Fruit fly (Drosophila melanogaster): ENCODE measurements around the gene Ir7c.

The Ir7c gene

DNA sequence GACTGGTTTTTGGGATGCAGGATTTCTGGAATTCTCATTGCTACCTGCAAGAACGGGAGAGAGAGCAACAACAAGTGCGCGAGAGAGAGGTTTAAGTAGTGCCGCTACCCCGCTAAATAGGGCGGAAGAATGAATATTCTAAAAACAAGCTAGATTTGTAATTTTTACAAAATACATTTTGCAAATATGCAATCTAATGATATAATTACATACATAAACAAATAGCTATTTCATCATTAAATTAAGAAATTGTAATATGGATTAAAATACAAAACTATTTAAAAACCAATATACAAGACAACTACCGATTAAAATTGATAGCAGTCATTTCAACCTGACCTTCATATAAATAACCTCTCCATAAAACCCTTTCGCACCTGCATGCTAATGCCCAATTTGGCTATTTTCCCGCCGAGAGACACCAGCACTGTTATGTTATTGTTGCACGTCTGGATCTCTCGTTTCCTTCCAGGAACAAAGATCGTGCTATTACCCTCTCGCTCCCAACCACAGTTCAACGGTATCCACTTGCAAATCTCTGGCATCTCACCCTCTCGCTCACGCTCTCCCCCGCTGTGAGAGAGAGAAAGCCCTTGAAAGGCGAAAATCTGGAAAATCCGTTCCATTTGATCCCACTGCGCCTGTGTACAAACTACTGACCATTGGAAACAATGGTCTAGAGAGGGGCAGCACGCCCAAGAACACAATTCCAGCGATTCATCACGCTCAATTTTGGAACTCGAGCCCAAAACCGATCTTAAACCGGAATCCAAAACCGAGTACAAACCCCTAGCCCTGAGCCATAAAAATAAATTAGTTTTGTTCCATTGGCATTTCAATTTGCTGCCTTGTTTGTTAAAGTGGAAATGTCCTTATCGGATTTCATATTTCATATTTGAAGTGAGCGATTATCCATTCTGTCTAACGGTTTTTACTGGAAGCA, 17.7 kb downstream of the Ir7c start, which contains the start of gene Nek2:
Nek2 (minus strand) TSS at position 51 of the 943 bp plus-strand sequence.
- peak; percentile 1 for TF ChIP-seq D1 (tag; optimal IDR thresholded peaks at IDR 0.05)
- TF ChIP-seq CG4496 (GFP tag; IDR thresholded peaks at IDR 0.05) = no peak
- no peak for TF ChIP-seq gl (tag; optimal IDR thresholded peaks at IDR 0.05)
- TF ChIP-seq CG8159 (tag; optimal IDR thresholded peaks at IDR 0.05) = peak; percentile 40
- no peak for TF ChIP-seq CG13204 (GFP tag; optimal IDR thresholded peaks at IDR 0.05)
- peak; percentile 38 for TF ChIP-seq CG8301 (tag; optimal IDR thresholded peaks at IDR 0.05)
- peak; percentile 23 for TF ChIP-seq Snoo (tag; optimal IDR thresholded peaks at IDR 0.05)
- no peak for TF ChIP-seq CG10348 (GFP tag; IDR thresholded peaks at IDR 0.05)
- no peak for TF ChIP-seq rn (GFP tag; IDR thresholded peaks at IDR 0.05)
- peak; percentile 32 for TF ChIP-seq CG9948 (tag; optimal IDR thresholded peaks at IDR 0.05)
- no peak for TF ChIP-seq CG17806 (tag; optimal IDR thresholded peaks at IDR 0.05)
- peak; percentile 15 for TF ChIP-seq Pif1A (GFP tag; optimal IDR thresholded peaks at IDR 0.05)
- peak; percentile 32 for TF ChIP-seq EcR (GFP tag; optimal IDR thresholded peaks at IDR 0.05)
- peak; percentile 26 for TF ChIP-seq Pif1B (GFP tag; optimal IDR thresholded peaks at IDR 0.05)
- no peak for TF ChIP-seq fd96Ca (GFP tag; IDR thresholded peaks at IDR 0.05)
- TF ChIP-seq CG12605 (GFP tag; IDR thresholded peaks at IDR 0.05) = no peak
- TF ChIP-seq CG32121 (GFP tag; IDR thresholded peaks at IDR 0.05) = no peak
- TF ChIP-seq CG15710 (tag; optimal IDR thresholded peaks at IDR 0.05) = peak; percentile 7
- peak; percentile 22 for TF ChIP-seq CG34367 (tag; optimal IDR thresholded peaks at IDR 0.05)
- no peak for TF ChIP-seq Ets98B (GFP tag; IDR thresholded peaks at IDR 0.05)
- TF ChIP-seq CG14655 (GFP tag; optimal IDR thresholded peaks at IDR 0.05) = peak; percentile 48

DNA sequence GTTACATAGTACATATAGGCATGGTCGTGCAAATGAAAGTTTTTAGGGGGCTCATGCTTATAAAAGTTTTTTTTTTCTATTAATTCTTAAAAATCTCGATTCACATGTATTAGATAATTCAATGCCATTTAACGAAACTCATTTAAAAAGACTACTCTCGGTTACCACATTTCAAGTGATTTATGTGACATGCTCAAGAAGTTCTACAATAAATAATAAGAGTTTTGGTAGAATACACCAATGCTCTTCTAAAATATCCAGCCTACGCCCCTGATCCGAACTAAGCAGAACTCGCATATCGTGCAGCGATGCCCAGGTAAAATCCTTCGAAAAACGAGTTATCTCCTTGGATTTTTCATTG, 18.3 kb downstream of the Ir7c start:
- TF ChIP-seq CG32121 (GFP tag; IDR thresholded peaks at IDR 0.05) = no peak
- peak; percentile 58; the same call in 2 of the 3 replicates for TF ChIP-seq CG4496 (GFP tag; IDR thresholded peaks at IDR 0.05)
- TF ChIP-seq gl (tag; optimal IDR thresholded peaks at IDR 0.05) = no peak
- no peak for TF ChIP-seq D1 (tag; optimal IDR thresholded peaks at IDR 0.05)
- no peak for TF ChIP-seq EcR (GFP tag; optimal IDR thresholded peaks at IDR 0.05)
- peak; percentile 33 for TF ChIP-seq CG34367 (tag; optimal IDR thresholded peaks at IDR 0.05)
- TF ChIP-seq CG14655 (GFP tag; optimal IDR thresholded peaks at IDR 0.05) = peak; percentile 77
- no peak for TF ChIP-seq CG10348 (GFP tag; IDR thresholded peaks at IDR 0.05)
- TF ChIP-seq CG8159 (tag; optimal IDR thresholded peaks at IDR 0.05) = peak; percentile 58
- no peak for TF ChIP-seq fd96Ca (GFP tag; IDR thresholded peaks at IDR 0.05)
- TF ChIP-seq CG17806 (tag; optimal IDR thresholded peaks at IDR 0.05) = peak; percentile 47
- TF ChIP-seq Pif1B (GFP tag; optimal IDR thresholded peaks at IDR 0.05) = no peak
- peak; percentile 54 for TF ChIP-seq CG8301 (tag; optimal IDR thresholded peaks at IDR 0.05)
- TF ChIP-seq Snoo (tag; optimal IDR thresholded peaks at IDR 0.05) = peak; percentile 44
- TF ChIP-seq Pif1A (GFP tag; optimal IDR thresholded peaks at IDR 0.05) = peak; percentile 63
- no peak for TF ChIP-seq CG12605 (GFP tag; IDR thresholded peaks at IDR 0.05)
- no peak for TF ChIP-seq rn (GFP tag; IDR thresholded peaks at IDR 0.05)
- TF ChIP-seq Ets98B (GFP tag; IDR thresholded peaks at IDR 0.05) = 0 out of 2 replicates have a peak, but pooled peaks have one; percentile 7
- TF ChIP-seq CG9948 (tag; optimal IDR thresholded peaks at IDR 0.05) = peak; percentile 56
- TF ChIP-seq CG15710 (tag; optimal IDR thresholded peaks at IDR 0.05) = peak; percentile 65
- TF ChIP-seq CG13204 (GFP tag; optimal IDR thresholded peaks at IDR 0.05) = no peak

DNA sequence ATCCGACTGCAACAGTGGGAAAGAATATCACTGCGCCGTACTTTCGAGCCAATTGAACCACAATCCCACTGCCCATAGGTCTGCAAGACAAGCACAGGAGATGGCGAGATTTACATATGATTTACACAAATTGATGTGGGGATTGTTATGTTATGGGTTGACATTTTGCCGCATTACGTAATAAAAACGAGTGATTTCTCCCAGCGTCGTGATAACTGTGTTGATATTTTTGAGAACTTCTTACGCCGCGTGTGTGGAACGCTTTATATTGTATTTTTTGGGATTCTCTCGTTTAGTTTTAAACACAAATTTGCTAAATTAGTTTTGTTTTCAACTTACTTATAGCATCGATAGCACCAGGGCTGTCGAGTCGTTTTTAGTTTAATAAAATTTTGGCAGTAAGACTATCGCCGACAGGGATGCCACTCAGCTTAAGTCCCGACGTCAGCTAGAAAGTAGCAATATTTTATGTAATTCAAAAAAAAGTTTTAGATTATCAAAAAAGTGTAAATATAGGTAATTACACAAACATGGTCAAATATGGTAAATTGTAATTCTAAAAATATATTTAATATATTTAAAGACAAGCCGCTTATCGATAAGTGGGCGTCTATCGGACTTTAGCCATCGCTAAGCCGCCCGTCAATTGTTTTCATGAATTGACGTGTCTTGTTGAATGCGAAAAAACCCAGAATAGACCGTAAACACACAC, 19.4 kb downstream of the Ir7c start, which contains the start of the genes CG45089, ND-MNLL and p115:
CG45089 (minus strand) TSS at position 388 of the 712 bp plus-strand sequence.
ND-MNLL (minus strand) TSS at position 388 of the 712 bp plus-strand sequence.
p115 (plus strand) TSS at position 621 of the 712 bp plus-strand sequence.
- TF ChIP-seq CG12605 (GFP tag; IDR thresholded peaks at IDR 0.05) (no peak), CG8159 (tag; optimal IDR thresholded peaks at IDR 0.05) (peak; percentile 40), Ets98B (GFP tag; IDR thresholded peaks at IDR 0.05) (peak; percentile 17; the same call in 1 of the 2 replicates), CG15710 (tag; optimal IDR thresholded peaks at IDR 0.05) (peak; percentile 38), Pif1B (GFP tag; optimal IDR thresholded peaks at IDR 0.05) (peak; percentile 32), Snoo (tag; optimal IDR thresholded peaks at IDR 0.05) (peak; percentile 10), Pif1A (GFP tag; optimal IDR thresholded peaks at IDR 0.05) (peak; percentile 46), CG10348 (GFP tag; IDR thresholded peaks at IDR 0.05) (no peak), CG32121 (GFP tag; IDR thresholded peaks at IDR 0.05) (peak; percentile 48; the same call in 1 of the 2 replicates), fd96Ca (GFP tag; IDR thresholded peaks at IDR 0.05) (no peak; the same call in 2 of the 3 replicates), CG9948 (tag; optimal IDR thresholded peaks at IDR 0.05) (peak; percentile 20), CG17806 (tag; optimal IDR thresholded peaks at IDR 0.05) (peak; percentile 21), D1 (tag; optimal IDR thresholded peaks at IDR 0.05) (no peak), CG4496 (GFP tag; IDR thresholded peaks at IDR 0.05) (0 out of 3 replicates have a peak, but pooled peaks have one; percentile 26)

DNA sequence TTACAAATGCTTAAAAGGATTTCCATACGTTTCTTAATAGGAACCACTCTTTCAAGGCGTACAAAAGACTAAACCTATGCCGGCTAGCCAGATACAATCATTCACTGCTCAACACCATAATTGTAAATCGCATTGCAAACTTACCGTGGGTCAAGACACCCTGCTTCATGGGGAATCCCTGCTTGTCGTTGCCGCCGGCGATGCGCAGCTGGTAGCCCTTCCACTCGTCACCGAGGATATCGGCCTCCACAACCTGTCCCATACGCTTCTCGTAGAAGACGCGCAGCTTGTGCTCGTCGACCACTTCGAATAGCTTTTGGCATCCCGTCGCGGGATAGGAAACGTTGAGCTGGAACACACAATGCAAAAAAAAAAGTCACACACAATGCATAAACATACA, 26.5 kb downstream of the Ir7c start:
- no peak for TF ChIP-seq CG14655 (GFP tag; optimal IDR thresholded peaks at IDR 0.05)
- no peak for TF ChIP-seq CG12605 (GFP tag; IDR thresholded peaks at IDR 0.05)
- TF ChIP-seq CG32121 (GFP tag; IDR thresholded peaks at IDR 0.05) = no peak
- TF ChIP-seq CG4496 (GFP tag; IDR thresholded peaks at IDR 0.05) = no peak
- TF ChIP-seq fd96Ca (GFP tag; IDR thresholded peaks at IDR 0.05) = no peak
- no peak for TF ChIP-seq CG15710 (tag; optimal IDR thresholded peaks at IDR 0.05)
- TF ChIP-seq CG9948 (tag; optimal IDR thresholded peaks at IDR 0.05) = no peak
- no peak for TF ChIP-seq EcR (GFP tag; optimal IDR thresholded peaks at IDR 0.05)
- TF ChIP-seq rn (GFP tag; IDR thresholded peaks at IDR 0.05) = no peak
- no peak for TF ChIP-seq CG13204 (GFP tag; optimal IDR thresholded peaks at IDR 0.05)
- TF ChIP-seq D1 (tag; optimal IDR thresholded peaks at IDR 0.05) = no peak
- TF ChIP-seq CG8159 (tag; optimal IDR thresholded peaks at IDR 0.05) = no peak
- no peak for TF ChIP-seq CG8301 (tag; optimal IDR thresholded peaks at IDR 0.05)
- TF ChIP-seq Snoo (tag; optimal IDR thresholded peaks at IDR 0.05) = no peak
- no peak for TF ChIP-seq gl (tag; optimal IDR thresholded peaks at IDR 0.05)
- TF ChIP-seq Ets98B (GFP tag; IDR thresholded peaks at IDR 0.05) = no peak
- TF ChIP-seq CG34367 (tag; optimal IDR thresholded peaks at IDR 0.05) = no peak

Data from whole organism, pupa.